Worm (Caenorhabditis elegans) whole organism, L4 larva: ENCODE measurements around the gene rip-1.
A peak's percentile ranks its signal among the peaks of the same experiment; 100 is the strongest.

ENCODE experiments used
- T20F7.1 ChIP-seq: fragments of 200-800 bp; sonication (Bioruptor generic); optimal IDR thresholded peaks from 2 replicates; lab custom pipeline; 2018; ENCODE audit warnings: mild to moderate bottlenecking, missing genetic modification characterization, missing compliant biosample characterization
- T26A8.4 ChIP-seq: fragments of 200-800 bp; sonication (Bioruptor generic); IDR thresholded peaks from 2 replicates; pipeline ENCODE4 v1.3.6; 2022; ENCODE audit warnings: missing genetic modification characterization, missing compliant biosample characterization
- Y5F2A.4 ChIP-seq: fragments of 200-800 bp; sonication (Bioruptor generic); optimal IDR thresholded peaks from 2 replicates; lab custom pipeline; 2018; ENCODE audit warnings: mild to moderate bottlenecking, missing genetic modification characterization, missing compliant biosample characterization
- ZK546.5 ChIP-seq, 2 experiments: sonication (generic microtip); optimal IDR thresholded peaks; 2 replicates each; lab custom pipeline; 2017; ENCODE audit warnings: missing biosample characterization in 2 of 2, missing genetic modification characterization in 2 of 2
- aha-1 ChIP-seq: fragments of 150-350 bp; peaks from one replicate; lab custom pipeline; 2014; ENCODE audit warnings: missing biosample characterization, missing genetic modification characterization
- ceh-44 ChIP-seq: fragments of 200-800 bp; sonication (Bioruptor generic); IDR thresholded peaks from 2 replicates; pipeline ENCODE4 v1.3.6; 2022; ENCODE audit warnings: missing genetic modification reagents, missing genetic modification characterization, missing compliant biosample characterization
- daf-8 ChIP-seq: fragments of 200-800 bp; sonication (Bioruptor generic); IDR thresholded peaks from 2 replicates; pipeline ENCODE4 v1.3.6; 2022; ENCODE audit warnings: missing genetic modification characterization, missing compliant biosample characterization
- dmd-6 ChIP-seq: fragments of 200-800 bp; sonication (Bioruptor generic); IDR thresholded peaks from 2 replicates; pipeline ENCODE4 v1.3.6; 2022; ENCODE audit warnings: missing genetic modification reagents, missing genetic modification characterization, missing compliant biosample characterization
- dve-1 ChIP-seq: sonication (generic microtip); optimal IDR thresholded peaks from 2 replicates; lab custom pipeline; 2017; ENCODE audit warnings: antibody characterized with exemption, mild to moderate bottlenecking, missing genetic modification characterization, missing compliant biosample characterization; ENCODE audit not compliant: insufficient read depth
- egl-43 ChIP-seq: fragments of 200-800 bp; sonication (Bioruptor generic); IDR thresholded peaks from 2 replicates; pipeline ENCODE4 v1.3.6; 2022; ENCODE audit warnings: missing genetic modification reagents, missing genetic modification characterization, missing compliant biosample characterization
- gei-8 ChIP-seq: fragments of 200-800 bp; sonication (Bioruptor generic); optimal IDR thresholded peaks from 2 replicates; lab custom pipeline; 2018; ENCODE audit warnings: mild to moderate bottlenecking, missing genetic modification characterization, missing compliant biosample characterization
- hif-1 ChIP-seq, 2 experiments: sonication (generic microtip); optimal IDR thresholded peaks; 2 replicates each; lab custom pipeline; 2016 to 2017; ENCODE audit warnings: missing compliant biosample characterization in 2 of 2, missing genetic modification characterization in 2 of 2, missing genetic modification reagents in 2 of 2, missing genotype in 2 of 2, mild to moderate bottlenecking in 1 of 2
- hlh-11 ChIP-seq: fragments of 200-800 bp; sonication (Bioruptor generic); optimal IDR thresholded peaks from 2 replicates; lab custom pipeline; 2018; ENCODE audit warnings: mild to moderate bottlenecking, missing genetic modification characterization, missing compliant biosample characterization
- hlh-30 ChIP-seq: sonication (generic microtip); optimal IDR thresholded peaks from 2 replicates; lab custom pipeline; 2017; ENCODE audit warnings: antibody characterized with exemption, mild to moderate bottlenecking, missing genetic modification characterization, missing compliant biosample characterization; ENCODE audit not compliant: insufficient read depth
- jun-1 ChIP-seq: fragments of 150-350 bp; optimal IDR thresholded peaks from 2 replicates; lab custom pipeline; 2014; ENCODE audit warnings: missing biosample characterization, missing genetic modification reagents, missing genetic modification characterization
- lim-7 ChIP-seq: fragments of 200-800 bp; sonication (Bioruptor generic); IDR thresholded peaks from 2 replicates; pipeline ENCODE4 v1.3.6; 2022; ENCODE audit warnings: missing genetic modification characterization, missing compliant biosample characterization
- lin-13 ChIP-seq: fragments of 150-350 bp; optimal IDR thresholded peaks from 2 replicates; lab custom pipeline; 2014; ENCODE audit warnings: missing biosample characterization, missing genetic modification reagents, missing genetic modification characterization
- lin-15B ChIP-seq: fragments of 150-350 bp; sonication (generic microtip); optimal IDR thresholded peaks from 3 replicates; lab custom pipeline; 2014; ENCODE audit warnings: missing biosample characterization, missing genetic modification characterization
- lin-29 ChIP-seq: fragments of 200-800 bp; sonication (Bioruptor generic); IDR thresholded peaks from 2 replicates; pipeline ENCODE4 v1.3.6; 2022; ENCODE audit warnings: missing genetic modification reagents, missing genetic modification characterization, missing compliant biosample characterization
- lir-3 ChIP-seq: sonication (generic microtip); optimal IDR thresholded peaks from 2 replicates; lab custom pipeline; 2016; ENCODE audit warnings: mild to moderate bottlenecking, missing genetic modification characterization, missing compliant biosample characterization
- madf-5 ChIP-seq, 2 experiments: fragments of 200-800 bp; sonication (Bioruptor generic); IDR thresholded peaks; 2 replicates each; pipeline ENCODE4 v1.3.6; 2022; ENCODE audit warnings: missing compliant biosample characterization in 2 of 2, missing genetic modification characterization in 2 of 2
- mdl-1 ChIP-seq, 2 experiments: fragments of 150-350 bp in 1 of 2; sonication (generic microtip) in 1 of 2; optimal IDR thresholded peaks; 2 replicates each; lab custom pipeline; 2014 to 2017; ENCODE audit warnings: missing biosample characterization in 2 of 2, missing genetic modification characterization in 2 of 2
- mdt-29 ChIP-seq: fragments of 200-800 bp; sonication (Bioruptor generic); IDR thresholded peaks from 2 replicates; pipeline ENCODE4 v1.3.6; 2022; ENCODE audit warnings: missing genetic modification reagents, missing genetic modification characterization, missing compliant biosample characterization
- mxl-2 ChIP-seq: fragments of 200-800 bp; sonication (Bioruptor generic); conservative IDR thresholded peaks from 2 replicates; pipeline ENCODE4 v1.3.6; 2022; ENCODE audit warnings: missing genetic modification reagents, missing genetic modification characterization, missing compliant biosample characterization
- mxl-3 ChIP-seq: fragments of 200-800 bp; sonication (Bioruptor generic); optimal IDR thresholded peaks from 2 replicates; lab custom pipeline; 2018; ENCODE audit warnings: mild to moderate bottlenecking, missing genetic modification characterization, missing compliant biosample characterization
- nhr-111 ChIP-seq: fragments of 200-800 bp; sonication (Bioruptor generic); optimal IDR thresholded peaks from 2 replicates; lab custom pipeline; 2018; ENCODE audit warnings: mild to moderate bottlenecking, missing genetic modification characterization, missing compliant biosample characterization
- nhr-237 ChIP-seq: sonication (generic microtip); optimal IDR thresholded peaks from 2 replicates; lab custom pipeline; 2017; ENCODE audit warnings: missing biosample characterization, missing genetic modification characterization
- nhr-25 ChIP-seq: sonication (generic microtip); optimal IDR thresholded peaks from 2 replicates; lab custom pipeline; 2017; ENCODE audit warnings: missing genetic modification characterization, mild to moderate bottlenecking, missing compliant biosample characterization, antibody characterized with exemption, moderate library complexity, borderline replicate concordance; ENCODE audit not compliant: insufficient read depth
- nhr-28 ChIP-seq: fragments of 150-350 bp; optimal IDR thresholded peaks from 2 replicates; lab custom pipeline; 2014; ENCODE audit warnings: missing biosample characterization, missing genetic modification characterization
- nhr-48 ChIP-seq: sonication (generic microtip); optimal IDR thresholded peaks from 2 replicates; lab custom pipeline; 2016; ENCODE audit warnings: mild to moderate bottlenecking, missing genetic modification characterization, missing compliant biosample characterization
- nhr-6 ChIP-seq: fragments of 150-350 bp; optimal IDR thresholded peaks from 2 replicates; lab custom pipeline; 2014; ENCODE audit warnings: missing biosample characterization, missing genetic modification characterization
- rbr-2 ChIP-seq: sonication (generic microtip); optimal IDR thresholded peaks from 2 replicates; lab custom pipeline; 2016; ENCODE audit warnings: missing genotype, missing genetic modification characterization, missing compliant biosample characterization
- spr-1 ChIP-seq: sonication (generic microtip); optimal IDR thresholded peaks from 2 replicates; lab custom pipeline; 2016; ENCODE audit warnings: mild to moderate bottlenecking, missing genetic modification characterization, missing compliant biosample characterization
- unc-39 ChIP-seq: sonication (generic microtip); optimal IDR thresholded peaks from 2 replicates; lab custom pipeline; 2017; ENCODE audit warnings: missing biosample characterization, missing genetic modification characterization
- vab-7 ChIP-seq: fragments of 200-800 bp; sonication (Bioruptor generic); IDR thresholded peaks from 2 replicates; pipeline ENCODE4 v1.3.6; 2022; ENCODE audit warnings: missing genetic modification reagents, missing genetic modification characterization, missing compliant biosample characterization
- zip-11 ChIP-seq: fragments of 200-800 bp; sonication (Bioruptor generic); IDR thresholded peaks from 2 replicates; pipeline ENCODE4 v1.3.6; 2022; ENCODE audit warnings: missing genetic modification characterization, missing compliant biosample characterization
- ztf-7 ChIP-seq: fragments of 150-350 bp; optimal IDR thresholded peaks from 2 replicates; lab custom pipeline; 2014; ENCODE audit warnings: missing biosample characterization, missing genetic modification characterization

Gene rip-1

ce11 chrIII:10240073-10240472 lies 18.5 kb downstream of the rip-1 start:
- TF ChIP-seq spr-1 (tag; lab: Kevin White, UChicago) (no peak), aha-1 (tag; lab: Kevin White, UChicago) (peak; percentile 91)

ce11 chrIII:10238448-10239154 lies 19.9 kb downstream of the rip-1 start, which contains the start of gene Y70G10A.3:
Gene Y70G10A.3 (plus strand): TSS chrIII:10239104.
- TF ChIP-seq lin-29 (GFP tag; lab: Robert Waterston, UW) (no peak), dmd-6 (no peak), dve-1 (no peak), jun-1 (tag; lab: Kevin White, UChicago) (no peak), Y5F2A.4 (GFP tag; lab: Kevin White, UChicago) (no peak), lim-7 (GFP tag; lab: Robert Waterston, UW) (no peak), nhr-6 (no peak), mdt-29 (GFP tag; lab: Robert Waterston, UW) (no peak), rbr-2 (tag; lab: Kevin White, UChicago) (no peak), lin-13 (GFP tag; lab: Kevin White, UChicago) (no peak), madf-5 (GFP tag; IDR thresholded peaks at IDR 0.05; lab: Robert Waterston, UW) (no peak), hlh-30 (tag; lab: Kevin White, UChicago) (no peak), egl-43 (no peak), hif-1 (tag; optimal IDR thresholded peaks at IDR 0.05; lab: Kevin White, UChicago) (no peak), lin-15B (tag; lab: Kevin White, UChicago) (no peak), daf-8 (no peak)
- TF ChIP-seq, all 104 proteins: peak for 0

ce11 chrIII:10236291-10236871 lies 22.2 kb downstream of the rip-1 start:
- TF ChIP-seq hlh-11 (tag; lab: Kevin White, UChicago) (peak; percentile 33), nhr-28 (tag; lab: Kevin White, UChicago) (peak; percentile 11), mdl-1 (tag; optimal IDR thresholded peaks at IDR 0.05; lab: Kevin White, UChicago) (peak in 1 of 2 experiments; percentile 1), mxl-3 (peak; percentile 67), dve-1 (no peak), unc-39 (no peak), hlh-30 (tag; lab: Kevin White, UChicago) (peak; percentile 28), T26A8.4 (no peak), lin-15B (tag; lab: Kevin White, UChicago) (no peak)

- no peak for TF ChIP-seq ztf-7 (tag; lab: Kevin White, UChicago)
- TF ChIP-seq lir-3 (tag; lab: Kevin White, UChicago): no peak
- TF ChIP-seq vab-7 (GFP tag; lab: Robert Waterston, UW): no peak
- TF ChIP-seq ZK546.5 (tag; optimal IDR thresholded peaks at IDR 0.05; lab: Kevin White, UChicago): no peak
- no peak for TF ChIP-seq zip-11 (GFP tag; lab: Robert Waterston, UW)
- TF ChIP-seq gei-8: no peak
- no peak for TF ChIP-seq lim-7 (GFP tag; lab: Robert Waterston, UW)
- no peak for TF ChIP-seq dmd-6
- TF ChIP-seq mxl-2 (GFP tag; lab: Robert Waterston, UW): no peak
- no peak for TF ChIP-seq lin-29 (GFP tag; lab: Robert Waterston, UW)
- no peak for TF ChIP-seq T20F7.1 (GFP tag; lab: Kevin White, UChicago)
- TF ChIP-seq nhr-237 (tag; lab: Kevin White, UChicago): no peak
- TF ChIP-seq nhr-48 (tag; lab: Kevin White, UChicago): no peak
- TF ChIP-seq hlh-11 (tag; lab: Kevin White, UChicago): no peak
- TF ChIP-seq egl-43: no peak
- TF ChIP-seq nhr-111 (GFP tag; lab: Kevin White, UChicago): no peak
- no peak for TF ChIP-seq Y5F2A.4 (GFP tag; lab: Kevin White, UChicago)
- no peak for TF ChIP-seq nhr-25 (tag; lab: Kevin White, UChicago)
- no peak for TF ChIP-seq ceh-44 (GFP tag; lab: Robert Waterston, UW)
These were observed 24.6 kb downstream of the rip-1 start, which contains the start of gene paml-1 for ce11 chrIII:10233979-10234378. Gene paml-1 (minus strand): TSS chrIII:10234079.
